Fruit fly (Drosophila melanogaster): ENCODE measurements around the gene CG34426.
A peak's percentile ranks its signal among the peaks of the same experiment; 100 is the strongest.

Gene CG34426

DNA sequence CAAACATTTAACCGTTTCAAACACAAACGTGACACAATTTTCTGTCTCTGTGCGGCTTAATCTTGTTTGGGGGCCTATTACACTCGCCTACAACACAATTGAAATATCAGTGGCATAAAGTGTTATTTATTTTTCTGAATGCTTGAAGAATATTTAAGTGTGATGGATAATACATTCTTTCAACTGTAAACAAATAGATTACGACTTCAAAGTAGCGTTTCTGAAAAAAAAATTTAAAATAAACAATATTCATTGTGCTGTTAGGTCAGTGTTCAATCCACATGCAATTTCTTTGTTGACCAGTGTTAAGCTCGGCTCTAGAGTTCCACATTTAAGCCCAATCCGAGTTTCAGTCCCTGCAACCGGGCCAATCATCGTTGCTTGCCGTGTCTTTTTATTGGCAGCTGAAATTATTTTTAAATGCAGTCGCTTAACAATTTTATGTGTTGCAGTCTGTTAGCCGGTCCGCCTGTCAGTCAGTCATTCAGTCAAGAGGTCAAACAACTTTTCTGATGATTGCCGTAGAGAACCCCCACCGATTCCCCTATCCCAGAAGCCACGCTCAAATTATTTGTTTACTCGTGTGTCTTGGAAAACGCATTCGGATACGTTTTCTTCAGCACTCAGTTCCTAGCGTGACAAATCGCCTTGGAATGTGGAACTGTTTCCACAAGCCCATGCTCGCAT is 29.1 kb upstream of the CG34426 start (continued):
- TF ChIP-seq Ravus (GFP tag; IDR thresholded peaks at IDR 0.05) (no peak), Xbp1 (GFP tag; optimal IDR thresholded peaks at IDR 0.05) (peak; percentile 74), schlank (tag; optimal IDR thresholded peaks at IDR 0.05) (no peak), sob (GFP tag; IDR thresholded peaks at IDR 0.05) (peak; percentile 50; the same call in 1 of the 2 replicates), hb (GFP tag; IDR thresholded peaks at IDR 0.05; ENCODE audit: partially characterized antibody) (no peak), cwo (GFP tag; optimal IDR thresholded peaks at IDR 0.05) (no peak), Nf-YB (GFP tag; optimal IDR thresholded peaks at IDR 0.05) (peak; percentile 70), Max (GFP tag; optimal IDR thresholded peaks at IDR 0.05) (no peak), hbn (GFP tag; IDR thresholded peaks at IDR 0.05; ENCODE audit: partially characterized antibody) (no peak), Gsc (GFP tag; IDR thresholded peaks at IDR 0.05) (no peak), gfzf (GFP tag; optimal IDR thresholded peaks at IDR 0.05) (no peak), Hr78 (GFP tag; optimal IDR thresholded peaks at IDR 0.05) (peak in 1 of 2 experiments; percentile 73), dati (GFP tag; IDR thresholded peaks at IDR 0.05) (no peak), gem (tag; optimal IDR thresholded peaks at IDR 0.05) (peak; percentile 86), sug (tag; optimal IDR thresholded peaks at IDR 0.05) (peak; percentile 25), CG2202 (tag; optimal IDR thresholded peaks at IDR 0.05) (peak; percentile 80), CG11560 (tag; IDR thresholded peaks at IDR 0.05) (no peak), CG18599 (GFP tag; optimal IDR thresholded peaks at IDR 0.05) (peak; percentile 24), CG11085 (GFP tag; IDR thresholded peaks at IDR 0.05) (no peak), CG6272 (GFP tag; IDR thresholded peaks at IDR 0.05) (peak; percentile 70), stwl (tag; optimal IDR thresholded peaks at IDR 0.05) (peak; percentile 4), danr (GFP tag; IDR thresholded peaks at IDR 0.05) (0 out of 2 replicates have a peak, but pooled peaks have one; percentile 39), CG17359 (tag; optimal IDR thresholded peaks at IDR 0.05) (peak; percentile 79), run (tag; optimal IDR thresholded peaks at IDR 0.05) (peak; percentile 57), YL-1 (GFP tag; optimal IDR thresholded peaks at IDR 0.05) (no peak), CG2129 (GFP tag; IDR thresholded peaks at IDR 0.05; ENCODE audit: partially characterized antibody) (no peak), chm (GFP tag; IDR thresholded peaks at IDR 0.05) (0 out of 2 replicates have a peak, but pooled peaks have one; percentile 24), CG5180 (GFP tag; optimal IDR thresholded peaks at IDR 0.05) (peak; percentile 25), Vsx1 (GFP tag; optimal IDR thresholded peaks at IDR 0.05) (peak; percentile 8), sisA (GFP tag; IDR thresholded peaks at IDR 0.05) (peak; percentile 57; the same call in 1 of the 2 replicates), sc (optimal IDR thresholded peaks at IDR 0.05) (no peak), sc (GFP tag; optimal IDR thresholded peaks at IDR 0.05) (peak; percentile 66), CG16779 (GFP tag; IDR thresholded peaks at IDR 0.05) (no peak), CG10979 (tag; optimal IDR thresholded peaks at IDR 0.05) (peak; percentile 85), CG15479 (GFP tag; optimal IDR thresholded peaks at IDR 0.05) (no peak), h (optimal IDR thresholded peaks at IDR 0.05) (no peak), Dbx (GFP tag; IDR thresholded peaks at IDR 0.05) (no peak), pros (GFP tag; optimal IDR thresholded peaks at IDR 0.05) (no peak), Mad (GFP tag; optimal IDR thresholded peaks at IDR 0.05) (peak; percentile 61), Ssrp (tag; optimal IDR thresholded peaks at IDR 0.05) (peak; percentile 79), Fer2 (tag; optimal IDR thresholded peaks at IDR 0.05) (peak; percentile 26), gsb (GFP tag; IDR thresholded peaks at IDR 0.05) (no peak), Dip3 (GFP tag; optimal IDR thresholded peaks at IDR 0.05) (peak; percentile 23), CG10543 (GFP tag; optimal IDR thresholded peaks at IDR 0.05) (peak; percentile 14), CkIIα-i1 (GFP tag; IDR thresholded peaks at IDR 0.05) (no peak), sna (GFP tag; IDR thresholded peaks at IDR 0.05; ENCODE audit: partially characterized antibody) (no peak), CG18476 (GFP tag; optimal IDR thresholded peaks at IDR 0.05) (peak; percentile 17), Usf (GFP tag; optimal IDR thresholded peaks at IDR 0.05) (no peak), Poxn (GFP tag; IDR thresholded peaks at IDR 0.05) (no peak)

Data from whole organism, embryonic.